Worm (Caenorhabditis elegans) whole organism, L3 larva: ENCODE measurements around the gene npr-31.

Experiments
- R02D3.7 ChIP-seq: fragments of 150-350 bp; optimal IDR thresholded peaks from 2 replicates; lab custom pipeline; 2014; ENCODE audit warnings: missing biosample characterization, missing genetic modification characterization
- ZK546.5 ChIP-seq: sonication (generic microtip); optimal IDR thresholded peaks from 2 replicates; lab custom pipeline; 2017; ENCODE audit warnings: missing biosample characterization, missing genetic modification characterization
- aly-2 ChIP-seq: fragments of 150-350 bp; optimal IDR thresholded peaks from 2 replicates; lab custom pipeline; 2014; ENCODE audit warnings: missing biosample characterization, missing genetic modification characterization
- ama-1 ChIP-seq: fragments of 150-350 bp; optimal IDR thresholded peaks from 2 replicates; lab custom pipeline; 2018
- ceh-16 ChIP-seq: sonication (generic microtip); optimal IDR thresholded peaks from 2 replicates; lab custom pipeline; 2017; ENCODE audit warnings: missing biosample characterization, missing genetic modification characterization
- ceh-28 ChIP-seq: fragments of 150-350 bp; optimal IDR thresholded peaks from 2 replicates; lab custom pipeline; 2014; ENCODE audit warnings: missing biosample characterization, missing genetic modification reagents, missing genetic modification characterization
- ceh-82 ChIP-seq: fragments of 150-350 bp; optimal IDR thresholded peaks from 2 replicates; lab custom pipeline; 2014; ENCODE audit warnings: missing biosample characterization, missing genetic modification characterization
- ceh-9 ChIP-seq: sonication (generic microtip); optimal IDR thresholded peaks from 2 replicates; lab custom pipeline; 2018; ENCODE audit warnings: missing biosample characterization, missing genetic modification characterization
- egl-27 ChIP-seq: sonication (generic microtip); optimal IDR thresholded peaks from 4 replicates; lab custom pipeline; 2017; ENCODE audit warnings: missing biosample characterization, missing genetic modification reagents, missing genetic modification characterization
- egl-5 ChIP-seq: fragments of 150-350 bp; optimal IDR thresholded peaks from 2 replicates; lab custom pipeline; 2017; ENCODE audit warnings: missing biosample characterization, missing genetic modification reagents, missing genetic modification characterization, inconsistent platforms
- elt-1 ChIP-seq: fragments of 150-350 bp; optimal IDR thresholded peaks from 2 replicates; lab custom pipeline; 2014; ENCODE audit warnings: missing biosample characterization, missing genetic modification characterization
- elt-2 ChIP-seq: sonication (generic microtip); optimal IDR thresholded peaks from 2 replicates; lab custom pipeline; 2016; ENCODE audit warnings: missing genetic modification reagents, mild to moderate bottlenecking, missing genetic modification characterization, missing compliant biosample characterization
- elt-3 ChIP-seq, 3 experiments: fragments of 150-350 bp in 1 of 3; sonication (generic microtip) in 2 of 3; optimal IDR thresholded peaks; 2 replicates in 2 of 3; 4 replicates in 1 of 3; lab custom pipeline; 2014 to 2017; ENCODE audit warnings: missing biosample characterization in 3 of 3, missing genetic modification characterization in 3 of 3
- eor-1 ChIP-seq, 2 experiments: fragments of 150-350 bp; optimal IDR thresholded peaks; 2 replicates each; lab custom pipeline; 2014 to 2018; ENCODE audit warnings: missing biosample characterization in 2 of 2, missing genetic modification characterization in 2 of 2
- fkh-10 ChIP-seq: sonication (generic microtip); optimal IDR thresholded peaks from 2 replicates; lab custom pipeline; 2017; ENCODE audit warnings: missing biosample characterization, missing genetic modification reagents, missing genetic modification characterization
- fkh-2 ChIP-seq: fragments of 150-350 bp; optimal IDR thresholded peaks from 2 replicates; lab custom pipeline; 2014; ENCODE audit warnings: missing biosample characterization, missing genetic modification reagents, missing genetic modification characterization
- fos-1 ChIP-seq: fragments of 150-350 bp; optimal IDR thresholded peaks from 2 replicates; lab custom pipeline; 2014; ENCODE audit warnings: missing biosample characterization, missing genetic modification characterization
- hmg-11 ChIP-seq: sonication (generic microtip); optimal IDR thresholded peaks from 2 replicates; lab custom pipeline; 2016; ENCODE audit warnings: missing genetic modification characterization, missing compliant biosample characterization
- jun-1 ChIP-seq: fragments of 150-350 bp; optimal IDR thresholded peaks from 2 replicates; lab custom pipeline; 2014; ENCODE audit warnings: missing biosample characterization, missing genetic modification reagents, missing genetic modification characterization
- lin-15B ChIP-seq: fragments of 150-350 bp; optimal IDR thresholded peaks from 2 replicates; lab custom pipeline; 2014; ENCODE audit warnings: missing biosample characterization, missing genetic modification characterization
- lin-39 ChIP-seq: fragments of 150-350 bp; optimal IDR thresholded peaks from 2 replicates; lab custom pipeline; 2018; ENCODE audit warnings: missing biosample characterization, missing genetic modification reagents, missing genetic modification characterization
- lsy-12 ChIP-seq: sonication (generic microtip); optimal IDR thresholded peaks from 2 replicates; lab custom pipeline; 2016; ENCODE audit warnings: mild to moderate bottlenecking, missing genetic modification characterization, missing compliant biosample characterization
- mdl-1 ChIP-seq: fragments of 150-350 bp; optimal IDR thresholded peaks from 2 replicates; lab custom pipeline; 2014; ENCODE audit warnings: missing biosample characterization, missing genetic modification characterization
- nfya-1 ChIP-seq: sonication (generic microtip); optimal IDR thresholded peaks from 2 replicates; lab custom pipeline; 2017; ENCODE audit warnings: missing genetic modification characterization, mild to moderate bottlenecking, missing compliant biosample characterization, antibody characterized with exemption, moderate library complexity; ENCODE audit not compliant: insufficient read depth
- nhr-11 ChIP-seq: fragments of 150-350 bp; optimal IDR thresholded peaks from 2 replicates; lab custom pipeline; 2014; ENCODE audit warnings: missing biosample characterization, missing genetic modification characterization
- nhr-12 ChIP-seq: fragments of 150-350 bp; optimal IDR thresholded peaks from 2 replicates; lab custom pipeline; 2014; ENCODE audit warnings: missing biosample characterization, missing genetic modification characterization
- nhr-23 ChIP-seq: fragments of 150-350 bp; optimal IDR thresholded peaks from 2 replicates; lab custom pipeline; 2014; ENCODE audit warnings: missing biosample characterization, missing genetic modification reagents, missing genetic modification characterization
- nhr-237 ChIP-seq: fragments of 150-350 bp; optimal IDR thresholded peaks from 2 replicates; lab custom pipeline; 2014; ENCODE audit warnings: missing biosample characterization, missing genetic modification characterization
- nhr-25 ChIP-seq: sonication (generic microtip); optimal IDR thresholded peaks from 2 replicates; lab custom pipeline; 2017; ENCODE audit warnings: missing biosample characterization, missing genetic modification characterization
- nhr-28 ChIP-seq: fragments of 150-350 bp; optimal IDR thresholded peaks from 2 replicates; lab custom pipeline; 2014; ENCODE audit warnings: missing biosample characterization, missing genetic modification characterization
- nhr-43 ChIP-seq: sonication (generic microtip); optimal IDR thresholded peaks from 2 replicates; lab custom pipeline; 2016; ENCODE audit warnings: mild to moderate bottlenecking, missing genetic modification characterization, missing compliant biosample characterization; ENCODE audit not compliant: poor library complexity, severe bottlenecking
- nhr-67 ChIP-seq: fragments of 150-350 bp; optimal IDR thresholded peaks from 2 replicates; lab custom pipeline; 2014; ENCODE audit warnings: missing biosample characterization, missing genetic modification characterization
- nhr-76 ChIP-seq: fragments of 150-350 bp; sonication (generic microtip); optimal IDR thresholded peaks from 5 replicates; lab custom pipeline; 2014; ENCODE audit warnings: missing biosample characterization, missing genetic modification characterization
- nhr-77 ChIP-seq: fragments of 150-350 bp; optimal IDR thresholded peaks from 2 replicates; lab custom pipeline; 2014; ENCODE audit warnings: missing biosample characterization, missing genetic modification characterization
- pha-4 ChIP-seq: fragments of 150-350 bp; optimal IDR thresholded peaks from 2 replicates; lab custom pipeline; 2014; ENCODE audit warnings: missing biosample characterization, missing genetic modification reagents, missing genetic modification characterization
- pqm-1 ChIP-seq: fragments of 150-350 bp; optimal IDR thresholded peaks from 2 replicates; lab custom pipeline; 2017; ENCODE audit warnings: missing biosample characterization, missing genetic modification characterization, inconsistent platforms
- sea-2 ChIP-seq: fragments of 150-350 bp; sonication (generic microtip); optimal IDR thresholded peaks from 4 replicates; lab custom pipeline; 2014; ENCODE audit warnings: missing biosample characterization, missing genetic modification reagents, missing genetic modification characterization
- skn-1 ChIP-seq: fragments of 150-350 bp; optimal IDR thresholded peaks from 2 replicates; lab custom pipeline; 2014; ENCODE audit warnings: missing biosample characterization, missing genetic modification characterization
- snpc-4 ChIP-seq: fragments of 150-350 bp; optimal IDR thresholded peaks from 2 replicates; lab custom pipeline; 2014; ENCODE audit warnings: missing biosample characterization, missing genetic modification characterization
- unc-39 ChIP-seq: sonication (generic microtip); optimal IDR thresholded peaks from 4 replicates; lab custom pipeline; 2017; ENCODE audit warnings: missing biosample characterization, missing genetic modification characterization
- unc-62 ChIP-seq: fragments of 150-350 bp; sonication (generic microtip); optimal IDR thresholded peaks from 4 replicates; lab custom pipeline; 2014; ENCODE audit warnings: missing biosample characterization, missing genetic modification reagents, missing genetic modification characterization

Gene npr-31

DNA sequence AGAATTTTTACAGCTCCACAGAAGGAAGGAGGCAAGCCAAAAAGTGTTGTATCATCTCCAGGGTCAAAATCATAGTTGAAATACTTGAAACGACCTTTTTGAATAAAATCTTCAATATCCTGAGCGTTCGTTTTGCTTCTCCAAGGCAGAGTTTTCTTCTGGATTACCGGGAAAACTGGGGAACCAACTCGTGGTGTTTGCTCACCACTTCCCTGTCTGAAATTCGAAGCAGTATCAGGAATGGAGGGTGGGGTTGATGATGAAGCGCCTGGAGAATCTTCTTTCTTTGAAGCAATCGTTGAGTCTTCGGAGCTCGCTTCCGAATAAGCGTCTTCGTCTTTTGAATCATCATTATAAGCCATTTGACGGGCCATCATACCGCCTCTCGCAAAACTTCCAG is 41.3 kb upstream of the npr-31 start:
- no peak for TF ChIP-seq nhr-28 (tag; lab: Kevin White, UChicago)
- TF ChIP-seq nhr-77, result no peak
- TF ChIP-seq nhr-67, result no peak
- TF ChIP-seq unc-39 (tag; lab: Kevin White, UChicago), result no peak

- TF ChIP-seq nhr-25 (tag; lab: Kevin White, UChicago), result peak; percentile 90
- peak; percentile 24 for TF ChIP-seq hmg-11 (tag; lab: Kevin White, UChicago)
- no peak for TF ChIP-seq eor-1 (tag; optimal IDR thresholded peaks at IDR 0.05; lab: Kevin White, UChicago)
- peak; percentile 46 for TF ChIP-seq ama-1
- no peak for TF ChIP-seq elt-1 (tag; lab: Kevin White, UChicago)
- TF ChIP-seq R02D3.7, result peak; percentile 79
- peak; percentile 21 for TF ChIP-seq lsy-12
- TF ChIP-seq fkh-2 (tag; lab: Kevin White, UChicago), result no peak
- TF ChIP-seq aly-2 (tag; lab: Kevin White, UChicago), result no peak
- TF ChIP-seq nhr-43 (tag; lab: Kevin White, UChicago), result peak; percentile 52
- no peak for TF ChIP-seq sea-2 (GFP tag; lab: Kevin White, UChicago)
- no peak for TF ChIP-seq nhr-237 (tag; lab: Kevin White, UChicago)
- TF ChIP-seq ceh-82, result no peak
- peak; percentile 84 for TF ChIP-seq lin-39
- peak; percentile 36 for TF ChIP-seq skn-1 (tag; lab: Kevin White, UChicago)
- TF ChIP-seq nfya-1 (tag; lab: Kevin White, UChicago), result peak; percentile 97
- peak; percentile 93 for TF ChIP-seq nhr-23 (tag; lab: Kevin White, UChicago)
- no peak for TF ChIP-seq mdl-1 (tag; lab: Kevin White, UChicago)
- TF ChIP-seq pha-4 (tag; lab: Kevin White, UChicago), result peak; percentile 98
- TF ChIP-seq nhr-67, result no peak
- no peak for TF ChIP-seq fos-1 (tag; lab: Kevin White, UChicago)
- no peak for TF ChIP-seq nhr-28 (tag; lab: Kevin White, UChicago)
- TF ChIP-seq ZK546.5, result peak; percentile 81
- peak; percentile 39 for TF ChIP-seq fkh-10 (GFP tag; lab: Kevin White, UChicago)
- no peak for TF ChIP-seq unc-62 (GFP tag; lab: Kevin White, UChicago)
- peak; percentile 16 for TF ChIP-seq nhr-76 (tag; lab: Kevin White, UChicago)
- TF ChIP-seq ceh-28 (tag; lab: Kevin White, UChicago), result peak; percentile 38
- TF ChIP-seq egl-5, result peak; percentile 86
- peak; percentile 41 for TF ChIP-seq elt-2 (tag; lab: Kevin White, UChicago)
- no peak for TF ChIP-seq egl-27 (tag; lab: Kevin White, UChicago)
- peak; percentile 73 for TF ChIP-seq pqm-1 (tag; lab: Kevin White, UChicago)
- TF ChIP-seq lin-15B (tag; lab: Kevin White, UChicago), result peak; percentile 100
- TF ChIP-seq jun-1 (tag; lab: Kevin White, UChicago), result peak; percentile 68
- no peak for TF ChIP-seq ceh-16
- TF ChIP-seq unc-39 (tag; lab: Kevin White, UChicago), result no peak
- peak; percentile 25 for TF ChIP-seq nhr-11 (tag; lab: Kevin White, UChicago)
- TF ChIP-seq elt-3 (tag; optimal IDR thresholded peaks at IDR 0.05; lab: Kevin White, UChicago), result no peak
- TF ChIP-seq nhr-12, result no peak
Measured at ce11 chrII:7104794-7105613, 39.4 kb upstream of the npr-31 start, which contains the start of the genes farl-11 and rpl-33. farl-11 (minus strand) TSS chrII:7105035. rpl-33 (plus strand) TSS chrII:7105563.

DNA sequence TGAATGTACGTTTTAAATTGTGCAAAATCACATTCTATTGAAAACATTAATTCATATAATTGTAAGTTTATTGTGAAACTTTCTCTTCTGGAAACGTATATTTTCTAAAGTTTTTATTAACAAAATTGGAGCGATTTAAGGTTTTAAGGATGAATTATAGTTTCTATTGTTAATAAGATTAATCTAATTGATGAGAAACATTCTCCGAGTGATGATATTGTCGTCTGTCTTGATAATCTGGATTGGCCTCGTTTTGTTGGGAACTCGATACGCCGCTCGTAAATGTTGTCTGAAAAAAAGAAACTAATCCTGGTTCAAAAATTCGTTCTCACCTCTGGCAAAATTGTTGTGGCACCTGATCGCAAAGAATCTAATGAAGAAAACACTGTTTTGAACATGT is 38.1 kb upstream of the npr-31 start:
- TF ChIP-seq ZK546.5 (no peak), lsy-12 (no peak), ceh-16 (no peak), nhr-237 (tag; lab: Kevin White, UChicago) (no peak), ceh-9 (tag; lab: Kevin White, UChicago) (no peak), snpc-4 (tag; lab: Kevin White, UChicago) (no peak)
